2 fruit fly cellular contexts compared by ENCODE assay signal in genomic region chr2L:16645479-16646302, dm6.
A peak's percentile ranks its signal among the peaks of the same experiment; 100 is the strongest.
TF ChIP-seq lines count a peak whose summit lies in the region.

No protein-coding gene starts in this region.

TF ChIP-seq in whole organism, embryonic, 481 proteins besides CTCF, POLR2A, EP300 and RAD21 (continued from another document):
- TF ChIP-seq phol (tag; optimal IDR thresholded peaks at IDR 0.05; lab: Kevin White, UChicago) (no peak), Jarid2 (GFP tag; optimal IDR thresholded peaks at IDR 0.05; lab: Kevin White, UChicago) (no peak), CG4820 (GFP tag; optimal IDR thresholded peaks at IDR 0.05; lab: Kevin White, UChicago) (no peak), CG6683 (GFP tag; optimal IDR thresholded peaks at IDR 0.05; lab: Kevin White, UChicago) (no peak), CrebB (tag; optimal IDR thresholded peaks at IDR 0.05; lab: Kevin White, UChicago) (no peak), HmgD (GFP tag; optimal IDR thresholded peaks at IDR 0.05; lab: Kevin White, UChicago) (no peak), da (GFP tag; optimal IDR thresholded peaks at IDR 0.05; lab: Kevin White, UChicago) (no peak), CG11093 (GFP tag; IDR thresholded peaks at IDR 0.05; lab: Robert Waterston, UW) (no peak), CG11398 (GFP tag; optimal IDR thresholded peaks at IDR 0.05; lab: Kevin White, UChicago) (no peak), ase (GFP tag; IDR thresholded peaks at IDR 0.05; lab: Robert Waterston, UW) (no peak), Sox102F (GFP tag; optimal IDR thresholded peaks at IDR 0.05; lab: Kevin White, UChicago) (peak; percentile 44), crol (GFP tag; IDR thresholded peaks at IDR 0.05; lab: Robert Waterston, UW) (peak; percentile 56), Med (GFP tag; lab: Kevin White, UChicago) (peak; percentile 23), CG2875 (GFP tag; optimal IDR thresholded peaks at IDR 0.05; lab: Kevin White, UChicago) (no peak), Lim3 (GFP tag; IDR thresholded peaks at IDR 0.05; lab: Robert Waterston, UW) (no peak), CG33213 (GFP tag; optimal IDR thresholded peaks at IDR 0.05; lab: Kevin White, UChicago) (no peak), CG11504 (tag; optimal IDR thresholded peaks at IDR 0.05; lab: Kevin White, UChicago) (peak; percentile 43), chn (GFP tag; optimal IDR thresholded peaks at IDR 0.05; lab: Kevin White, UChicago) (no peak), CG3838 (GFP tag; optimal IDR thresholded peaks at IDR 0.05; lab: Kevin White, UChicago) (no peak), Drgx (GFP tag; IDR thresholded peaks at IDR 0.05; lab: Robert Waterston, UW) (no peak), CG13424 (tag; optimal IDR thresholded peaks at IDR 0.05; lab: Kevin White, UChicago) (peak; percentile 10), tin (GFP tag; optimal IDR thresholded peaks at IDR 0.05; lab: Kevin White, UChicago) (no peak)
TF ChIP-seq in whole organism, embryonic: peak in this region for 15.

TF ChIP-seq in whole organism, prepupa, 60 proteins besides CTCF, POLR2A, EP300 and RAD21 (continued from another document):
- TF ChIP-seq acj6 (GFP tag; optimal IDR thresholded peaks at IDR 0.05; lab: Kevin White, UChicago) = peak; percentile 26
- TF ChIP-seq lz (GFP tag; optimal IDR thresholded peaks at IDR 0.05; lab: Kevin White, UChicago) = peak; percentile 13
- no peak for TF ChIP-seq CG4318 (GFP tag; optimal IDR thresholded peaks at IDR 0.05; lab: Kevin White, UChicago)
- TF ChIP-seq CG10631 (GFP tag; optimal IDR thresholded peaks at IDR 0.05; lab: Kevin White, UChicago) = peak; percentile 15
- no peak for TF ChIP-seq CG7368 (GFP tag; optimal IDR thresholded peaks at IDR 0.05; lab: Kevin White, UChicago)
- TF ChIP-seq CG3919 (GFP tag; optimal IDR thresholded peaks at IDR 0.05; lab: Kevin White, UChicago) = peak; percentile 26
- TF ChIP-seq svp (GFP tag; lab: Kevin White, UChicago) = peak; percentile 73
- no peak for TF ChIP-seq Lpt (GFP tag; optimal IDR thresholded peaks at IDR 0.05; lab: Kevin White, UChicago)
- peak; percentile 13 for TF ChIP-seq Sox14 (GFP tag; optimal IDR thresholded peaks at IDR 0.05; lab: Kevin White, UChicago)
- TF ChIP-seq Met (GFP tag; optimal IDR thresholded peaks at IDR 0.05; lab: Kevin White, UChicago) = peak; percentile 20
- TF ChIP-seq Hr39 (GFP tag; optimal IDR thresholded peaks at IDR 0.05; lab: Kevin White, UChicago) = peak; percentile 4
- TF ChIP-seq CG1621 (tag; optimal IDR thresholded peaks at IDR 0.05; lab: Kevin White, UChicago) = no peak
- peak; percentile 0 for TF ChIP-seq achi (GFP tag; optimal IDR thresholded peaks at IDR 0.05; lab: Kevin White, UChicago)
- no peak for TF ChIP-seq Sox102F (GFP tag; optimal IDR thresholded peaks at IDR 0.05; lab: Kevin White, UChicago)
- peak; percentile 30 for TF ChIP-seq topi (GFP tag; optimal IDR thresholded peaks at IDR 0.05; lab: Kevin White, UChicago)
- no peak for TF ChIP-seq OdsH (GFP tag; optimal IDR thresholded peaks at IDR 0.05; lab: Kevin White, UChicago)
- no peak for TF ChIP-seq CG16779 (tag; optimal IDR thresholded peaks at IDR 0.05; lab: Kevin White, UChicago)
- no peak for TF ChIP-seq Ets21C (GFP tag; optimal IDR thresholded peaks at IDR 0.05; lab: Kevin White, UChicago)
- 0 out of 2 replicates have a peak, but pooled peaks have one; percentile 8 for TF ChIP-seq CG15336 (GFP tag; IDR thresholded peaks at IDR 0.05; lab: Robert Waterston, UW)
- TF ChIP-seq dac (GFP tag; optimal IDR thresholded peaks at IDR 0.05; lab: Kevin White, UChicago) = no peak
- TF ChIP-seq CG3032 (tag; optimal IDR thresholded peaks at IDR 0.05; lab: Kevin White, UChicago) = peak; percentile 21
- no peak for TF ChIP-seq pdm3 (GFP tag; optimal IDR thresholded peaks at IDR 0.05; lab: Kevin White, UChicago)
- TF ChIP-seq CG8119 (GFP tag; IDR thresholded peaks at IDR 0.05; lab: Robert Waterston, UW) = peak; percentile 44; the same call in 1 of the 3 replicates
- TF ChIP-seq spab (GFP tag; optimal IDR thresholded peaks at IDR 0.05; lab: Kevin White, UChicago) = no peak
- TF ChIP-seq CG9139 (GFP tag; optimal IDR thresholded peaks at IDR 0.05; lab: Kevin White, UChicago) = no peak
- no peak for TF ChIP-seq CG8319 (GFP tag; optimal IDR thresholded peaks at IDR 0.05; lab: Kevin White, UChicago)
- TF ChIP-seq fd85E (GFP tag; optimal IDR thresholded peaks at IDR 0.05; lab: Kevin White, UChicago) = no peak
- no peak for TF ChIP-seq CG6854 (GFP tag; optimal IDR thresholded peaks at IDR 0.05; lab: Kevin White, UChicago)
- no peak for TF ChIP-seq CG34406 (GFP tag; optimal IDR thresholded peaks at IDR 0.05; lab: Kevin White, UChicago)
- TF ChIP-seq CG8632 (GFP tag; optimal IDR thresholded peaks at IDR 0.05; lab: Kevin White, UChicago) = no peak
